Worm (Caenorhabditis elegans) whole organism, L4 larva: ENCODE data around the gene osta-1.
A peak's percentile ranks its signal among the peaks of the same experiment; 100 is the strongest.

ENCODE experiments used
- F49E8.2 ChIP-seq: sonication (generic microtip); optimal IDR thresholded peaks from 2 replicates; lab custom pipeline; 2016; ENCODE audit warnings: missing compliant biosample characterization, mild to moderate bottlenecking, missing genetic modification characterization, borderline replicate concordance
- T26A8.4 ChIP-seq: fragments of 200-800 bp; sonication (Bioruptor generic); IDR thresholded peaks from 2 replicates; pipeline ENCODE4 v1.3.6; 2022; ENCODE audit warnings: missing genetic modification characterization, missing compliant biosample characterization
- Y105C5A.15 ChIP-seq: fragments of 200-800 bp; sonication (Bioruptor generic); IDR thresholded peaks from 2 replicates; pipeline ENCODE4 v1.3.6; 2022; ENCODE audit warnings: missing genetic modification characterization, missing compliant biosample characterization
- Y5F2A.4 ChIP-seq: fragments of 200-800 bp; sonication (Bioruptor generic); optimal IDR thresholded peaks from 2 replicates; lab custom pipeline; 2018; ENCODE audit warnings: mild to moderate bottlenecking, missing genetic modification characterization, missing compliant biosample characterization
- Y75B8A.6 ChIP-seq: fragments of 200-800 bp; sonication (Bioruptor generic); IDR thresholded peaks from 2 replicates; pipeline ENCODE4 v1.3.6; 2022; ENCODE audit warnings: missing genetic modification reagents, missing genetic modification characterization, missing compliant biosample characterization
- ZK546.5 ChIP-seq, 2 experiments: sonication (generic microtip); optimal IDR thresholded peaks; 2 replicates each; lab custom pipeline; 2017; ENCODE audit warnings: missing biosample characterization in 2 of 2, missing genetic modification characterization in 2 of 2
- aha-1 ChIP-seq: fragments of 150-350 bp; peaks from one replicate; lab custom pipeline; 2014; ENCODE audit warnings: missing biosample characterization, missing genetic modification characterization
- aly-2 ChIP-seq: sonication (generic microtip); optimal IDR thresholded peaks from 2 replicates; lab custom pipeline; 2018; ENCODE audit warnings: missing biosample characterization, missing genetic modification characterization
- ama-1 ChIP-seq: fragments of 150-350 bp; optimal IDR thresholded peaks from 2 replicates; lab custom pipeline; 2014; ENCODE audit warnings: inconsistent platforms, mixed read lengths
- ceh-20 ChIP-seq: fragments of 200-800 bp; sonication (Bioruptor generic); IDR thresholded peaks from 2 replicates; pipeline ENCODE4 v1.3.6; 2022; ENCODE audit warnings: missing genetic modification reagents, missing genetic modification characterization, missing compliant biosample characterization
- ceh-28 ChIP-seq: fragments of 150-350 bp; optimal IDR thresholded peaks from 2 replicates; lab custom pipeline; 2014; ENCODE audit warnings: missing biosample characterization, missing genetic modification reagents, missing genetic modification characterization
- ceh-44 ChIP-seq: fragments of 200-800 bp; sonication (Bioruptor generic); IDR thresholded peaks from 2 replicates; pipeline ENCODE4 v1.3.6; 2022; ENCODE audit warnings: missing genetic modification reagents, missing genetic modification characterization, missing compliant biosample characterization
- ceh-62 ChIP-seq: sonication (generic microtip); optimal IDR thresholded peaks from 2 replicates; lab custom pipeline; 2017; ENCODE audit warnings: missing biosample characterization, missing genetic modification characterization
- ces-1 ChIP-seq: fragments of 150-350 bp; sonication (generic microtip); optimal IDR thresholded peaks from 4 replicates; lab custom pipeline; 2014; ENCODE audit warnings: missing biosample characterization, missing genetic modification reagents, missing genetic modification characterization
- daf-19 ChIP-seq: fragments of 200-800 bp; sonication (Bioruptor generic); conservative IDR thresholded peaks from 2 replicates; pipeline ENCODE4 v1.3.6; 2022; ENCODE audit warnings: missing genetic modification characterization, missing compliant biosample characterization
- daf-8 ChIP-seq: fragments of 200-800 bp; sonication (Bioruptor generic); IDR thresholded peaks from 2 replicates; pipeline ENCODE4 v1.3.6; 2022; ENCODE audit warnings: missing genetic modification characterization, missing compliant biosample characterization
- dmd-6 ChIP-seq: fragments of 200-800 bp; sonication (Bioruptor generic); IDR thresholded peaks from 2 replicates; pipeline ENCODE4 v1.3.6; 2022; ENCODE audit warnings: missing genetic modification reagents, missing genetic modification characterization, missing compliant biosample characterization
- dmd-9 ChIP-seq: fragments of 200-800 bp; sonication (Bioruptor generic); IDR thresholded peaks from 2 replicates; pipeline ENCODE4 v1.3.6; 2022; ENCODE audit warnings: missing genetic modification reagents, missing genetic modification characterization, missing compliant biosample characterization
- dve-1 ChIP-seq: sonication (generic microtip); optimal IDR thresholded peaks from 2 replicates; lab custom pipeline; 2017; ENCODE audit warnings: antibody characterized with exemption, mild to moderate bottlenecking, missing genetic modification characterization, missing compliant biosample characterization; ENCODE audit not compliant: insufficient read depth
- fkh-10 ChIP-seq: fragments of 150-350 bp; optimal IDR thresholded peaks from 2 replicates; lab custom pipeline; 2014; ENCODE audit warnings: missing biosample characterization, missing genetic modification reagents, missing genetic modification characterization
- gei-8 ChIP-seq: fragments of 200-800 bp; sonication (Bioruptor generic); optimal IDR thresholded peaks from 2 replicates; lab custom pipeline; 2018; ENCODE audit warnings: mild to moderate bottlenecking, missing genetic modification characterization, missing compliant biosample characterization
- hif-1 ChIP-seq, 2 experiments: sonication (generic microtip); optimal IDR thresholded peaks; 2 replicates each; lab custom pipeline; 2016 to 2017; ENCODE audit warnings: missing compliant biosample characterization in 2 of 2, missing genetic modification characterization in 2 of 2, missing genetic modification reagents in 2 of 2, missing genotype in 2 of 2, mild to moderate bottlenecking in 1 of 2
- hlh-11 ChIP-seq: fragments of 200-800 bp; sonication (Bioruptor generic); optimal IDR thresholded peaks from 2 replicates; lab custom pipeline; 2018; ENCODE audit warnings: mild to moderate bottlenecking, missing genetic modification characterization, missing compliant biosample characterization
- lin-1 ChIP-seq: fragments of 200-800 bp; sonication (Bioruptor generic); IDR thresholded peaks from 2 replicates; pipeline ENCODE4 v1.3.6; 2022; ENCODE audit warnings: missing genetic modification reagents, missing genetic modification characterization, missing compliant biosample characterization
- lin-13 ChIP-seq: fragments of 150-350 bp; optimal IDR thresholded peaks from 2 replicates; lab custom pipeline; 2014; ENCODE audit warnings: missing biosample characterization, missing genetic modification reagents, missing genetic modification characterization
- lin-29 ChIP-seq: fragments of 200-800 bp; sonication (Bioruptor generic); IDR thresholded peaks from 2 replicates; pipeline ENCODE4 v1.3.6; 2022; ENCODE audit warnings: missing genetic modification reagents, missing genetic modification characterization, missing compliant biosample characterization
- lin-38 ChIP-seq: fragments of 200-800 bp; sonication (Bioruptor generic); IDR thresholded peaks from 2 replicates; pipeline ENCODE4 v1.3.6; 2022; ENCODE audit warnings: missing genetic modification reagents, missing genetic modification characterization, missing compliant biosample characterization
- lir-3 ChIP-seq: sonication (generic microtip); optimal IDR thresholded peaks from 2 replicates; lab custom pipeline; 2016; ENCODE audit warnings: mild to moderate bottlenecking, missing genetic modification characterization, missing compliant biosample characterization
- mdl-1 ChIP-seq, 2 experiments: fragments of 150-350 bp in 1 of 2; sonication (generic microtip) in 1 of 2; optimal IDR thresholded peaks; 2 replicates each; lab custom pipeline; 2014 to 2017; ENCODE audit warnings: missing biosample characterization in 2 of 2, missing genetic modification characterization in 2 of 2
- mes-2 ChIP-seq: sonication (generic microtip); optimal IDR thresholded peaks from 2 replicates; lab custom pipeline; 2016; ENCODE audit warnings: missing genotype, mild to moderate bottlenecking, missing genetic modification characterization, missing compliant biosample characterization; ENCODE audit not compliant: poor library complexity, severe bottlenecking
- mxl-3 ChIP-seq: fragments of 200-800 bp; sonication (Bioruptor generic); optimal IDR thresholded peaks from 2 replicates; lab custom pipeline; 2018; ENCODE audit warnings: mild to moderate bottlenecking, missing genetic modification characterization, missing compliant biosample characterization
- nhr-111 ChIP-seq: fragments of 200-800 bp; sonication (Bioruptor generic); optimal IDR thresholded peaks from 2 replicates; lab custom pipeline; 2018; ENCODE audit warnings: mild to moderate bottlenecking, missing genetic modification characterization, missing compliant biosample characterization
- nhr-237 ChIP-seq: sonication (generic microtip); optimal IDR thresholded peaks from 2 replicates; lab custom pipeline; 2017; ENCODE audit warnings: missing biosample characterization, missing genetic modification characterization
- nhr-25 ChIP-seq: sonication (generic microtip); optimal IDR thresholded peaks from 2 replicates; lab custom pipeline; 2017; ENCODE audit warnings: missing genetic modification characterization, mild to moderate bottlenecking, missing compliant biosample characterization, antibody characterized with exemption, moderate library complexity, borderline replicate concordance; ENCODE audit not compliant: insufficient read depth
- nhr-48 ChIP-seq: sonication (generic microtip); optimal IDR thresholded peaks from 2 replicates; lab custom pipeline; 2016; ENCODE audit warnings: mild to moderate bottlenecking, missing genetic modification characterization, missing compliant biosample characterization
- nhr-6 ChIP-seq: fragments of 150-350 bp; optimal IDR thresholded peaks from 2 replicates; lab custom pipeline; 2014; ENCODE audit warnings: missing biosample characterization, missing genetic modification characterization
- nhr-76 ChIP-seq: fragments of 150-350 bp; optimal IDR thresholded peaks from 2 replicates; lab custom pipeline; 2014; ENCODE audit warnings: missing biosample characterization, missing genetic modification characterization
- nhr-77 ChIP-seq: fragments of 150-350 bp; optimal IDR thresholded peaks from 2 replicates; lab custom pipeline; 2014; ENCODE audit warnings: missing biosample characterization, missing genetic modification characterization
- pha-4 ChIP-seq, 2 experiments: fragments of 150-350 bp in 1 of 2; fragments of 200-800 bp in 1 of 2; sonication (Bioruptor generic) in 1 of 2; IDR thresholded peaks in 1 of 2; optimal IDR thresholded peaks in 1 of 2; 2 replicates each; pipeline versions ENCODE4 v1.3.6 to Lab custom; 2014 to 2022; ENCODE audit warnings: missing genetic modification characterization in 2 of 2, missing genetic modification reagents in 2 of 2, missing biosample characterization in 1 of 2, missing compliant biosample characterization in 1 of 2
- pqm-1 ChIP-seq: sonication (generic microtip); optimal IDR thresholded peaks from 2 replicates; lab custom pipeline; 2017; ENCODE audit warnings: missing biosample characterization, missing genetic modification characterization
- saeg-2 ChIP-seq: fragments of 200-800 bp; sonication (Bioruptor generic); IDR thresholded peaks from 2 replicates; pipeline ENCODE4 v1.3.6; 2022; ENCODE audit warnings: missing genetic modification reagents, missing genetic modification characterization, missing compliant biosample characterization
- set-16 ChIP-seq: fragments of 200-800 bp; sonication (Bioruptor generic); IDR thresholded peaks from 2 replicates; pipeline ENCODE4 v1.3.6; 2022; ENCODE audit warnings: missing genetic modification reagents, missing genetic modification characterization, missing compliant biosample characterization
- skn-1 ChIP-seq: fragments of 150-350 bp; optimal IDR thresholded peaks from 2 replicates; lab custom pipeline; 2014; ENCODE audit warnings: missing biosample characterization, missing genetic modification characterization
- spr-3 ChIP-seq: fragments of 200-800 bp; sonication (Bioruptor generic); optimal IDR thresholded peaks from 2 replicates; lab custom pipeline; 2018; ENCODE audit warnings: mild to moderate bottlenecking, missing genetic modification characterization, missing compliant biosample characterization
- tag-97 ChIP-seq: fragments of 200-800 bp; sonication (Bioruptor generic); IDR thresholded peaks from 2 replicates; pipeline ENCODE4 v1.3.6; 2022; ENCODE audit warnings: missing genetic modification characterization, missing compliant biosample characterization
- vab-7 ChIP-seq: fragments of 200-800 bp; sonication (Bioruptor generic); IDR thresholded peaks from 2 replicates; pipeline ENCODE4 v1.3.6; 2022; ENCODE audit warnings: missing genetic modification reagents, missing genetic modification characterization, missing compliant biosample characterization
- zip-11 ChIP-seq: fragments of 200-800 bp; sonication (Bioruptor generic); IDR thresholded peaks from 2 replicates; pipeline ENCODE4 v1.3.6; 2022; ENCODE audit warnings: missing genetic modification characterization, missing compliant biosample characterization
- zip-2 ChIP-seq: fragments of 150-350 bp; optimal IDR thresholded peaks from 2 replicates; lab custom pipeline; 2014; ENCODE audit warnings: missing biosample characterization, missing genetic modification characterization
- ztf-7 ChIP-seq: fragments of 150-350 bp; optimal IDR thresholded peaks from 2 replicates; lab custom pipeline; 2014; ENCODE audit warnings: missing biosample characterization, missing genetic modification characterization

osta-1 gene

DNA sequence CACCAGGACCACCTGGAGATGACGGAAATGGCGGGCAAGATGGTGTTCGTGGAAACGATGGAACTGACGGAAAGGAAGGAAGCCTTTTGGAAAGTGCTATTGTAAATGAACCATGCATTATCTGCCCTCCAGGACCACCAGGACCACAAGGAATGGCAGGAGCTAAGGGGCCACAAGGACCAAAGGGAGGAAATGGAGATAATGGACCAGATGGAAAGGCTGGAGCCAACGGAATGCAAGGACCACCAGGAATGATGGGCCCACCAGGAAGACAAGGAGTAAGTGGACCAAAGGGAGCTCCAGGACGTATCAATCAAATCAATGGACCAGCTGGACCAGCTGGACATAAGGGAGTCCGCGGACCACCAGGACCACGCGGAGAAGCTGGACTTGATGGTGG is 17.3 kb downstream of the osta-1 start (continued):
- TF ChIP-seq hif-1 (tag; optimal IDR thresholded peaks at IDR 0.05; lab: Kevin White, UChicago) (no peak), nhr-25 (tag; lab: Kevin White, UChicago) (no peak), mes-2 (tag; lab: Kevin White, UChicago) (peak; percentile 8), nhr-76 (tag; lab: Kevin White, UChicago) (no peak), ceh-62 (no peak), gei-8 (no peak)

- 0 out of 2 replicates have a peak, but pooled peaks have one; percentile 51 for TF ChIP-seq saeg-2 (GFP tag; lab: Robert Waterston, UW)
- TF ChIP-seq ceh-28 (tag; lab: Kevin White, UChicago): peak; percentile 3
- TF ChIP-seq pha-4 (GFP tag; IDR thresholded peaks at IDR 0.05; lab: Robert Waterston, UW): peak; percentile 26; the same call in 1 of the 2 replicates
- TF ChIP-seq pha-4 (tag; optimal IDR thresholded peaks at IDR 0.05; lab: Kevin White, UChicago): peak; percentile 59
- no peak for TF ChIP-seq daf-8
- TF ChIP-seq nhr-48 (tag; lab: Kevin White, UChicago): peak; percentile 36
- TF ChIP-seq daf-19 (GFP tag; lab: Robert Waterston, UW): no peak
- TF ChIP-seq lin-29 (GFP tag; lab: Robert Waterston, UW): peak; percentile 50; the same call in 1 of the 2 replicates
- TF ChIP-seq mxl-3 (GFP tag; lab: Kevin White, UChicago): peak; percentile 29
- no peak for TF ChIP-seq vab-7
- no peak for TF ChIP-seq nhr-237 (tag; lab: Kevin White, UChicago)
- no peak for TF ChIP-seq skn-1 (tag; lab: Kevin White, UChicago)
- TF ChIP-seq Y5F2A.4 (GFP tag; lab: Kevin White, UChicago): peak; percentile 25
- TF ChIP-seq nhr-77 (tag; lab: Kevin White, UChicago): peak; percentile 56
- TF ChIP-seq dve-1 (tag; lab: Kevin White, UChicago): peak; percentile 92
- TF ChIP-seq ztf-7 (tag; lab: Kevin White, UChicago): peak; percentile 65
- no peak for TF ChIP-seq ZK546.5 (tag; optimal IDR thresholded peaks at IDR 0.05; lab: Kevin White, UChicago)
- no peak for TF ChIP-seq ceh-44 (GFP tag; lab: Robert Waterston, UW)
- TF ChIP-seq nhr-111: no peak
- peak; percentile 64 for TF ChIP-seq dmd-6 (GFP tag; lab: Robert Waterston, UW)
- TF ChIP-seq ama-1 (lab: Kevin White, UChicago): peak; percentile 90
- peak in 1 of 2 experiments; percentile 18 for TF ChIP-seq mdl-1 (tag; optimal IDR thresholded peaks at IDR 0.05; lab: Kevin White, UChicago)
- TF ChIP-seq ces-1 (GFP tag; lab: Kevin White, UChicago): no peak
- TF ChIP-seq lin-38 (GFP tag; lab: Robert Waterston, UW): peak; percentile 83
- no peak for TF ChIP-seq lir-3 (tag; lab: Kevin White, UChicago)
- no peak for TF ChIP-seq zip-11
- TF ChIP-seq Y105C5A.15 (GFP tag; lab: Robert Waterston, UW): no peak
- peak; percentile 65 for TF ChIP-seq hlh-11 (tag; lab: Kevin White, UChicago)
- peak; percentile 67 for TF ChIP-seq fkh-10 (GFP tag; lab: Kevin White, UChicago)
- no peak for TF ChIP-seq pqm-1 (tag; lab: Kevin White, UChicago)
- peak; percentile 61 for TF ChIP-seq lin-13 (GFP tag; lab: Kevin White, UChicago)
- peak; percentile 70 for TF ChIP-seq zip-2
- TF ChIP-seq spr-3: peak; percentile 69
- no peak for TF ChIP-seq lin-1 (GFP tag; lab: Robert Waterston, UW)
- no peak for TF ChIP-seq tag-97 (GFP tag; lab: Robert Waterston, UW)
- peak; percentile 93 for TF ChIP-seq nhr-6 (tag; lab: Kevin White, UChicago)
- TF ChIP-seq ceh-62: no peak
- TF ChIP-seq dmd-9: no peak
- peak; percentile 90 for TF ChIP-seq mes-2 (tag; lab: Kevin White, UChicago)
- no peak for TF ChIP-seq Y75B8A.6 (GFP tag; lab: Robert Waterston, UW)
- peak; percentile 94 for TF ChIP-seq T26A8.4 (GFP tag; lab: Robert Waterston, UW)
- TF ChIP-seq set-16 (GFP tag; lab: Robert Waterston, UW): no peak
- peak; percentile 95 for TF ChIP-seq aha-1 (tag; lab: Kevin White, UChicago)
- no peak for TF ChIP-seq aly-2
- TF ChIP-seq ceh-20: no peak
- TF ChIP-seq F49E8.2: no peak
Measured at ce11 chrII:24559-24998, 18.1 kb downstream of the osta-1 start, which contains the start of gene enee-1. Gene enee-1, plus strand, starts transcription at chrII:24666.
